Worm (Caenorhabditis elegans) whole organism, early embryonic: Measurements from ENCODE around the gene mrp-5.

Source experiments
- B0310.2 ChIP-seq: sonication (generic microtip); optimal IDR thresholded peaks from 2 replicates; lab custom pipeline; 2016; ENCODE audit warnings: mild to moderate bottlenecking, missing genetic modification characterization, missing compliant biosample characterization
- ama-1 ChIP-seq: fragments of 150-350 bp; optimal IDR thresholded peaks from 2 replicates; lab custom pipeline; 2014
- ceh-36 ChIP-seq: sonication (generic microtip); optimal IDR thresholded peaks from 2 replicates; lab custom pipeline; 2016; ENCODE audit warnings: missing genetic modification characterization, inconsistent platforms, missing compliant biosample characterization
- ets-7 ChIP-seq: sonication (generic microtip); optimal IDR thresholded peaks from 2 replicates; lab custom pipeline; 2016; ENCODE audit warnings: missing genotype, missing genetic modification characterization, missing compliant biosample characterization
- flt-1 ChIP-seq: fragments of 200-800 bp; sonication (Bioruptor generic); IDR thresholded peaks from 2 replicates; pipeline ENCODE4 v1.3.6; 2022; ENCODE audit warnings: missing genetic modification characterization, missing compliant biosample characterization
- hmg-4 ChIP-seq: fragments of 200-800 bp; sonication (Bioruptor generic); optimal IDR thresholded peaks from 2 replicates; lab custom pipeline; 2018; ENCODE audit warnings: mild to moderate bottlenecking, missing genetic modification characterization, missing compliant biosample characterization
- pes-1 ChIP-seq: fragments of 200-800 bp; sonication (Bioruptor generic); IDR thresholded peaks from 2 replicates; pipeline ENCODE4 v1.3.6; 2022; ENCODE audit warnings: missing genetic modification reagents, missing genetic modification characterization, missing compliant biosample characterization
- scrt-1 ChIP-seq: fragments of 200-800 bp; sonication (Bioruptor generic); IDR thresholded peaks from 2 replicates; pipeline ENCODE4 v1.3.6; 2022; ENCODE audit warnings: missing genetic modification characterization, missing compliant biosample characterization
- sea-1 ChIP-seq: fragments of 200-800 bp; sonication (Bioruptor generic); conservative IDR thresholded peaks from 2 replicates; pipeline ENCODE4 v1.3.6; 2022; ENCODE audit warnings: missing genetic modification characterization, missing compliant biosample characterization
- tbx-11 ChIP-seq: fragments of 200-800 bp; sonication (Bioruptor generic); IDR thresholded peaks from 2 replicates; pipeline ENCODE4 v1.3.6; 2022; ENCODE audit warnings: missing genetic modification characterization, missing compliant biosample characterization
- tbx-37 ChIP-seq: fragments of 200-800 bp; sonication (Bioruptor generic); conservative IDR thresholded peaks from 2 replicates; pipeline ENCODE4 v1.3.6; 2022; ENCODE audit warnings: missing genetic modification reagents, missing genetic modification characterization, missing compliant biosample characterization
- tra-4 ChIP-seq: sonication (generic microtip); optimal IDR thresholded peaks from 2 replicates; lab custom pipeline; 2017; ENCODE audit warnings: missing genetic modification characterization, missing compliant biosample characterization

ce11 chrX:14973085-14973484, 27.0 kb upstream of the mrp-5 start:
- TF ChIP-seq pes-1 (GFP tag; lab: Robert Waterston, UW) (no peak), B0310.2 (tag; lab: Kevin White, UChicago) (no peak), sea-1 (no peak), ets-7 (tag; lab: Kevin White, UChicago) (no peak), tbx-37 (no peak), tra-4 (tag; lab: Kevin White, UChicago) (no peak), tbx-11 (GFP tag; lab: Robert Waterston, UW) (no peak), scrt-1 (GFP tag; lab: Robert Waterston, UW) (no peak), ceh-36 (tag; lab: Kevin White, UChicago) (no peak), flt-1 (GFP tag; lab: Robert Waterston, UW) (no peak), ama-1 (no peak), hmg-4 (GFP tag; lab: Kevin White, UChicago) (no peak)
